Worm (Caenorhabditis elegans) whole organism, dauer: Measurements from ENCODE around the gene hid-1.

Experiments used
- unc-62 ChIP-seq: sonication (generic microtip); optimal IDR thresholded peaks from 2 replicates; lab custom pipeline; 2017; ENCODE audit warnings: missing biosample characterization, missing genetic modification reagents, missing genetic modification characterization

The hid-1 gene

ce11 chrX:2488526-2489098 lies at the start of gene hid-1:
Gene hid-1, plus strand, starts transcription at chrX:2489048.
- TF ChIP-seq unc-62 (GFP tag; lab: Kevin White, UChicago): no peak

- no peak for TF ChIP-seq unc-62 (GFP tag; lab: Kevin White, UChicago)
Observed at ce11 chrX:2439309-2439708, 49.5 kb upstream of the hid-1 start.

- no peak for TF ChIP-seq unc-62 (GFP tag; lab: Kevin White, UChicago)
Observed at ce11 chrX:2439728-2440127, 49.1 kb upstream of the hid-1 start.

ce11 chrX:2441163-2441562 lies 47.7 kb upstream of the hid-1 start:
- no peak for TF ChIP-seq unc-62 (GFP tag; lab: Kevin White, UChicago)

- TF ChIP-seq unc-62 (GFP tag; lab: Kevin White, UChicago): no peak
Observed at ce11 chrX:2443304-2443703, 45.5 kb upstream of the hid-1 start, which contains the start of gene T07D1.3. Gene T07D1.3, minus strand, starts transcription at chrX:2443404.

- TF ChIP-seq unc-62 (GFP tag; lab: Kevin White, UChicago): no peak
Observed at ce11 chrX:2446185-2446584, 42.7 kb upstream of the hid-1 start.

ce11 chrX:2447214-2447613 lies 41.6 kb upstream of the hid-1 start:
- no peak for TF ChIP-seq unc-62 (GFP tag; lab: Kevin White, UChicago)

ce11 chrX:2450994-2451393 lies 37.9 kb upstream of the hid-1 start:
- TF ChIP-seq unc-62 (GFP tag; lab: Kevin White, UChicago): no peak

- no peak for TF ChIP-seq unc-62 (GFP tag; lab: Kevin White, UChicago)
Observed at ce11 chrX:2452297-2452696, 36.6 kb upstream of the hid-1 start.

ce11 chrX:2452716-2453115 lies 36.1 kb upstream of the hid-1 start:
- TF ChIP-seq unc-62 (GFP tag; lab: Kevin White, UChicago): no peak

ce11 chrX:2454914-2455313 lies 33.9 kb upstream of the hid-1 start:
- TF ChIP-seq unc-62 (GFP tag; lab: Kevin White, UChicago): no peak

- no peak for TF ChIP-seq unc-62 (GFP tag; lab: Kevin White, UChicago)
Observed at ce11 chrX:2456141-2456540, 32.7 kb upstream of the hid-1 start.

- TF ChIP-seq unc-62 (GFP tag; lab: Kevin White, UChicago): no peak
Observed at ce11 chrX:2457461-2457860, 31.4 kb upstream of the hid-1 start.

ce11 chrX:2459793-2460192 lies 29.1 kb upstream of the hid-1 start, which contains the start of gene fox-1:
Gene fox-1, minus strand, starts transcription at chrX:2459893.
- no peak for TF ChIP-seq unc-62 (GFP tag; lab: Kevin White, UChicago)

- TF ChIP-seq unc-62 (GFP tag; lab: Kevin White, UChicago): no peak
Observed at ce11 chrX:2461742-2462141, 27.1 kb upstream of the hid-1 start.

- TF ChIP-seq unc-62 (GFP tag; lab: Kevin White, UChicago): no peak
Observed at ce11 chrX:2464064-2464463, 24.8 kb upstream of the hid-1 start.

- TF ChIP-seq unc-62 (GFP tag; lab: Kevin White, UChicago): no peak
Observed at ce11 chrX:2471303-2471702, 17.5 kb upstream of the hid-1 start, which contains the start of gene R04B3.1. Gene R04B3.1, minus strand, starts transcription at chrX:2471403.

- no peak for TF ChIP-seq unc-62 (GFP tag; lab: Kevin White, UChicago)
Observed at ce11 chrX:2473618-2474017, 15.2 kb upstream of the hid-1 start, which contains the start of gene R04B3.2. Gene R04B3.2, minus strand, starts transcription at chrX:2473718.
